Worm (Caenorhabditis elegans) whole organism, early embryonic: Measurements from ENCODE around the gene ttr-32.

ENCODE experiments used
- ama-1 ChIP-seq: fragments of 150-350 bp; optimal IDR thresholded peaks from 2 replicates; lab custom pipeline; 2014
- ceh-36 ChIP-seq: sonication (generic microtip); optimal IDR thresholded peaks from 2 replicates; lab custom pipeline; 2016; ENCODE audit warnings: missing genetic modification characterization, inconsistent platforms, missing compliant biosample characterization
- ets-7 ChIP-seq: sonication (generic microtip); optimal IDR thresholded peaks from 2 replicates; lab custom pipeline; 2016; ENCODE audit warnings: missing genotype, missing genetic modification characterization, missing compliant biosample characterization
- hnd-1 ChIP-seq: sonication (generic microtip); optimal IDR thresholded peaks from 2 replicates; lab custom pipeline; 2016; ENCODE audit warnings: missing genetic modification characterization, missing compliant biosample characterization
- scrt-1 ChIP-seq: fragments of 200-800 bp; sonication (Bioruptor generic); IDR thresholded peaks from 2 replicates; pipeline ENCODE4 v1.3.6; 2022; ENCODE audit warnings: missing genetic modification characterization, missing compliant biosample characterization
- tbx-11 ChIP-seq: fragments of 200-800 bp; sonication (Bioruptor generic); IDR thresholded peaks from 2 replicates; pipeline ENCODE4 v1.3.6; 2022; ENCODE audit warnings: missing genetic modification characterization, missing compliant biosample characterization

- TF ChIP-seq tbx-11 (GFP tag; lab: Robert Waterston, UW): no peak
- no peak for TF ChIP-seq ets-7 (tag; lab: Kevin White, UChicago)
- no peak for TF ChIP-seq scrt-1 (GFP tag; lab: Robert Waterston, UW)
- TF ChIP-seq ceh-36 (tag; lab: Kevin White, UChicago): no peak
- TF ChIP-seq ama-1 (lab: Kevin White, UChicago): no peak
- TF ChIP-seq hnd-1 (tag; lab: Kevin White, UChicago): no peak
Measured at ce11 chrIII:7616228-7616627, 50.0 kb downstream of the ttr-32 start, which contains the start of gene T04A6.1.
